Worm (Caenorhabditis elegans) whole organism, L1 larva: ENCODE measurements around the gene unc-78.

Source experiments
- C04F5.9 ChIP-seq: sonication (generic microtip); optimal IDR thresholded peaks from 2 replicates; lab custom pipeline; 2016; ENCODE audit warnings: missing genetic modification characterization, missing compliant biosample characterization
- C16A3.4 ChIP-seq: fragments of 150-350 bp; optimal IDR thresholded peaks from 2 replicates; lab custom pipeline; 2014; ENCODE audit warnings: missing biosample characterization, missing genetic modification characterization
- Y116A8C.19 ChIP-seq: sonication (generic microtip); optimal IDR thresholded peaks from 2 replicates; lab custom pipeline; 2016; ENCODE audit warnings: missing compliant biosample characterization, missing genetic modification characterization, borderline replicate concordance
- aly-2 ChIP-seq: fragments of 150-350 bp; optimal IDR thresholded peaks from 2 replicates; lab custom pipeline; 2014; ENCODE audit warnings: missing biosample characterization, missing genetic modification characterization
- ceh-8 ChIP-seq: fragments of 200-800 bp; sonication (Bioruptor generic); optimal IDR thresholded peaks from 2 replicates; lab custom pipeline; 2018; ENCODE audit warnings: mild to moderate bottlenecking, missing genetic modification characterization, moderate library complexity, missing compliant biosample characterization
- ceh-82 ChIP-seq, 3 experiments: fragments of 150-350 bp in 1 of 3; sonication (generic microtip) in 2 of 3; optimal IDR thresholded peaks; 2 replicates each; lab custom pipeline; 2014 to 2017; ENCODE audit warnings: missing biosample characterization in 3 of 3, missing genetic modification characterization in 3 of 3
- ceh-90 ChIP-seq: sonication (generic microtip); optimal IDR thresholded peaks from 2 replicates; lab custom pipeline; 2016; ENCODE audit warnings: missing genetic modification characterization, missing compliant biosample characterization
- dpl-1 ChIP-seq, 3 experiments: fragments of 150-350 bp in 2 of 3; sonication (generic microtip) in 1 of 3; optimal IDR thresholded peaks; 2 replicates each; lab custom pipeline; 2014 to 2017; ENCODE audit warnings: missing biosample characterization in 3 of 3, missing genetic modification characterization in 3 of 3, missing genetic modification reagents in 3 of 3
- egl-27 ChIP-seq, 2 experiments: fragments of 150-350 bp in 1 of 2; sonication (generic microtip); optimal IDR thresholded peaks; 3 replicates each; lab custom pipeline; 2017 to 2018; ENCODE audit warnings: missing biosample characterization in 2 of 2, missing genetic modification characterization in 2 of 2, missing genetic modification reagents in 2 of 2
- hlh-4 ChIP-seq: sonication (generic microtip); optimal IDR thresholded peaks from 2 replicates; lab custom pipeline; 2016; ENCODE audit warnings: mild to moderate bottlenecking, missing genetic modification characterization, missing compliant biosample characterization
- hpl-2 ChIP-seq: fragments of 150-350 bp; optimal IDR thresholded peaks from 2 replicates; lab custom pipeline; 2014; ENCODE audit warnings: missing biosample characterization, missing genetic modification reagents, missing genetic modification characterization
- irx-1 ChIP-seq: sonication (generic microtip); optimal IDR thresholded peaks from 2 replicates; lab custom pipeline; 2016; ENCODE audit warnings: missing genetic modification characterization, missing compliant biosample characterization
- isw-1 ChIP-seq: fragments of 200-800 bp; sonication (Bioruptor generic); IDR thresholded peaks from 2 replicates; pipeline ENCODE4 v1.3.6; 2022; ENCODE audit warnings: missing genetic modification characterization, missing compliant biosample characterization
- lin-13 ChIP-seq: fragments of 150-350 bp; optimal IDR thresholded peaks from 2 replicates; lab custom pipeline; 2014; ENCODE audit warnings: missing biosample characterization, missing genetic modification reagents, missing genetic modification characterization
- lin-14 ChIP-seq: fragments of 200-800 bp; sonication (Bioruptor generic); optimal IDR thresholded peaks from 2 replicates; lab custom pipeline; 2018; ENCODE audit warnings: mild to moderate bottlenecking, missing genetic modification characterization, moderate library complexity, missing compliant biosample characterization
- lin-35 ChIP-seq, 2 experiments: fragments of 150-350 bp; optimal IDR thresholded peaks; 2 replicates each; lab custom pipeline; 2014; ENCODE audit warnings: missing biosample characterization in 2 of 2, missing genetic modification characterization in 2 of 2, missing genetic modification reagents in 2 of 2
- lsy-2 ChIP-seq, 2 experiments: fragments of 150-350 bp; optimal IDR thresholded peaks; 2 replicates each; lab custom pipeline; 2014; ENCODE audit warnings: missing biosample characterization in 2 of 2, missing genetic modification characterization in 2 of 2
- mab-9 ChIP-seq: fragments of 200-800 bp; sonication (Bioruptor generic); IDR thresholded peaks from 2 replicates; pipeline ENCODE4 v1.3.6; 2022; ENCODE audit warnings: missing genetic modification reagents, missing genetic modification characterization, missing compliant biosample characterization
- mef-2 ChIP-seq: fragments of 150-350 bp; optimal IDR thresholded peaks from 2 replicates; lab custom pipeline; 2014; ENCODE audit warnings: missing biosample characterization, missing genetic modification characterization
- mep-1 ChIP-seq: fragments of 150-350 bp; optimal IDR thresholded peaks from 2 replicates; lab custom pipeline; 2014; ENCODE audit warnings: missing biosample characterization, missing genetic modification characterization
- nhr-12 ChIP-seq: sonication (generic microtip); optimal IDR thresholded peaks from 2 replicates; lab custom pipeline; 2017; ENCODE audit warnings: missing biosample characterization, missing genetic modification characterization
- nhr-19 ChIP-seq: fragments of 200-800 bp; sonication (Bioruptor generic); conservative IDR thresholded peaks from 2 replicates; pipeline ENCODE4 v1.3.6; 2022; ENCODE audit warnings: missing genetic modification characterization, missing compliant biosample characterization
- nhr-71 ChIP-seq: sonication (generic microtip); optimal IDR thresholded peaks from 2 replicates; lab custom pipeline; 2016; ENCODE audit warnings: mild to moderate bottlenecking, missing genetic modification characterization, moderate library complexity, missing compliant biosample characterization
- nhr-90 ChIP-seq: sonication (generic microtip); optimal IDR thresholded peaks from 2 replicates; lab custom pipeline; 2016; ENCODE audit warnings: mild to moderate bottlenecking, missing genetic modification characterization, missing compliant biosample characterization; ENCODE audit not compliant: poor library complexity
- pag-3 ChIP-seq: sonication (generic microtip); optimal IDR thresholded peaks from 2 replicates; lab custom pipeline; 2017; ENCODE audit warnings: missing genetic modification characterization, mild to moderate bottlenecking, missing compliant biosample characterization, antibody characterized with exemption, borderline replicate concordance; ENCODE audit not compliant: insufficient read depth
- rnt-1 ChIP-seq: sonication (generic microtip); optimal IDR thresholded peaks from 2 replicates; lab custom pipeline; 2016; ENCODE audit warnings: mild to moderate bottlenecking, missing genetic modification characterization, moderate library complexity, missing compliant biosample characterization
- tlp-1 ChIP-seq: fragments of 150-350 bp; optimal IDR thresholded peaks from 2 replicates; lab custom pipeline; 2014; ENCODE audit warnings: missing biosample characterization, missing genetic modification characterization
- unc-86 ChIP-seq: sonication (generic microtip); optimal IDR thresholded peaks from 2 replicates; lab custom pipeline; 2016; ENCODE audit warnings: missing genetic modification characterization, missing compliant biosample characterization
- vab-15 ChIP-seq: sonication (generic microtip); optimal IDR thresholded peaks from 2 replicates; lab custom pipeline; 2017; ENCODE audit warnings: missing genotype, mild to moderate bottlenecking, missing genetic modification characterization, missing compliant biosample characterization
- zag-1 ChIP-seq: fragments of 150-350 bp; optimal IDR thresholded peaks from 2 replicates; lab custom pipeline; 2014; ENCODE audit warnings: missing biosample characterization, missing genetic modification characterization
- ztf-11 ChIP-seq, 2 experiments: sonication (generic microtip); optimal IDR thresholded peaks; 2 replicates each; lab custom pipeline; 2016 to 2017; ENCODE audit warnings: missing genetic modification characterization in 2 of 2, missing biosample characterization in 1 of 2, missing compliant biosample characterization in 1 of 2

unc-78 gene

DNA sequence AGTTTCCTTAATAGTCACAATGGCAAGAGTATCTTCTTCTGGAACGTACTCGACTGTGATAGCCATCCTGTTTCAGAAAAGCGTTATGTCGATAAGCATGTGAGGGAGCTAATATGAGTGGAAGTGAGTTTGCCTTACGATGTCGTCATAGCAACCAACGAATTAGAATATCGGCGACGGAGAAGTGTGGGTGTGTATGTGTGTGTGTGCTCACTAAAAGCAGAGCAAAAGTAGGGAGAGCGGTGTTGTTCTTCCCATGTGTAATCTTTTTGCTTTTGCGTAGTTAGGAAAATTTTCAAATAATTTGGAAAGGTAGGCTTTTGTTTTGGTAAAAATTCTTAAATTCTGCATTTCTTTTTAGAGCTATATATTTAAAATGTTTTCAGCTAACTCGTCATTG, 39.7 kb upstream of the unc-78 start, which contains the start of gene ZK813.5:
Gene ZK813.5 (minus strand): TSS at position 101 of the 400 bp plus-strand sequence.
- TF ChIP-seq mef-2 (tag; lab: Kevin White, UChicago) (no peak), unc-86 (tag; lab: Kevin White, UChicago) (no peak), aly-2 (tag; lab: Kevin White, UChicago) (no peak), vab-15 (tag; lab: Kevin White, UChicago) (no peak), hpl-2 (GFP tag; lab: Kevin White, UChicago) (no peak), zag-1 (no peak), egl-27 (tag; optimal IDR thresholded peaks at IDR 0.05; lab: Kevin White, UChicago) (no peak), lsy-2 (tag; optimal IDR thresholded peaks at IDR 0.05; lab: Kevin White, UChicago) (no peak), lin-13 (no peak), mab-9 (GFP tag; lab: Robert Waterston, UW) (no peak), tlp-1 (no peak), hlh-4 (tag; lab: Kevin White, UChicago) (no peak)

DNA sequence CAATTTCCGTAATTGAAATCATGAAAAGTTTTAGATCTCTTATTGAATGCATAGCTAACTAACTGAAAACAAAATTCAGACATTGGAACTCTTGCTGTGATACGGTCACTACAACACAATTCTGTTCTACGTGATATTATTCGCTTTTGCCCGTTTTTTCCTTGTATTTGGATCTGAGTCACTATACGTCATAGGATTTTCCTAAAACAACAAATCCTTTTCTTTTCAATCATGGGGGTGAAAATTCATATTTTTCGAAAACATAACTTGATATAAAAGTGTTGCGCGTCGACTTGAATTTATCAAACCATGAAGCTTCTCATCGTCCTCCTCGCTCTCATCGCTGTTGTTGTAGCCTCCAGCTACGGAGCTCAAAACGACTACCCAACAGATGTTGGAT, 34.6 kb upstream of the unc-78 start, which contains the start of gene ZK813.1:
Gene ZK813.1 (plus strand): TSS at position 301 of the 400 bp plus-strand sequence.
- TF ChIP-seq C16A3.4 (tag; lab: Kevin White, UChicago) (no peak), lin-35 (GFP tag; optimal IDR thresholded peaks at IDR 0.05; lab: Kevin White, UChicago) (no peak), lin-14 (GFP tag; lab: Kevin White, UChicago) (no peak), ceh-82 (tag; optimal IDR thresholded peaks at IDR 0.05; lab: Kevin White, UChicago) (no peak), aly-2 (tag; lab: Kevin White, UChicago) (no peak), ceh-8 (GFP tag; lab: Kevin White, UChicago) (no peak), isw-1 (GFP tag; lab: Robert Waterston, UW) (no peak), C04F5.9 (tag; lab: Kevin White, UChicago) (no peak), nhr-90 (tag; lab: Kevin White, UChicago) (no peak), pag-3 (no peak), hlh-4 (tag; lab: Kevin White, UChicago) (no peak), ceh-90 (no peak), lin-13 (no peak), nhr-71 (no peak), nhr-19 (no peak)

DNA sequence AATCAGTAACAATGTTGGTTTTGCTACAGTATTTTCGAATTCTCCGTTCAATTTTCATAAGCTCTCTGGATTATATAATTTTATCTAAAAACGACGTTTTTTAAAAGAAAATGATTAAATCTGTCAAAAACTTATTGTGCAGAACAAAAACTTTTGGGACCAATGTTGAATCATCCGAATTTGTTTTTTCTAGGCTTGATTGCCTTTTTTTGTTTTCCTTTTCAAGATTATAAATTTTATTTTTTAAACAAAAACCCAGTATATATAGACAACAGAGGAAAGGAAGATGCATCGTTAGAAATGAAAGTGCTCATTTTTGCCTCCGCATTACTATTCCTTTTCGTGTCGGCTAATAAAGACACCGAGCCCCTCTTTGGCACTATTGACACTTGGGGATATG, 33.1 kb upstream of the unc-78 start, which contains the start of gene ZK813.7:
Gene ZK813.7 (plus strand): TSS at position 301 of the 400 bp plus-strand sequence.
- no peak for TF ChIP-seq nhr-71
- no peak for TF ChIP-seq dpl-1 (GFP tag; optimal IDR thresholded peaks at IDR 0.05; lab: Kevin White, UChicago)
- TF ChIP-seq mab-9 (GFP tag; lab: Robert Waterston, UW) = no peak
- TF ChIP-seq, all 84 proteins: peak for 0

DNA sequence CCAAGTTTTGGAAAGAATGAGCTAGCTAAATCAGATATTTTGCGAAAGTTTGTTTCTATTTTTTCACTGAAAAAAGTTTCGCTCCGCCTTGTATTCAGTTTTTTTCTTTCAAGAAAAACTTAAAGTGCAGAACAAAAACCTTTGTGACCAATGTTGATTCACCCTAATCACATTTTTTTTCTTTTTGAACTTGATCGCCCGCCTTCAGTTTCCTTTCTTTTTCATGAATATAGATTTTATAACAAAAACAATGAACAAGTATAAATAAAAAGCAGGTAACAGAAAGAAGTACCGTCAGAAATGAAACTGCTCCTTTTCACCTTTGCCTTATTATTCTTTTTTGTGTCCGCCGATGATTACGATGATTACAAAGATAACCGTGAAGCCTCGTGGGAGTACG, 32.1 kb upstream of the unc-78 start, which contains the start of gene ZK813.2:
Gene ZK813.2 (plus strand): TSS at position 301 of the 400 bp plus-strand sequence.
- TF ChIP-seq ztf-11 (tag; optimal IDR thresholded peaks at IDR 0.05; lab: Kevin White, UChicago) = no peak
- TF ChIP-seq Y116A8C.19 = no peak
- no peak for TF ChIP-seq mep-1 (tag; lab: Kevin White, UChicago)
- no peak for TF ChIP-seq irx-1 (tag; lab: Kevin White, UChicago)

DNA sequence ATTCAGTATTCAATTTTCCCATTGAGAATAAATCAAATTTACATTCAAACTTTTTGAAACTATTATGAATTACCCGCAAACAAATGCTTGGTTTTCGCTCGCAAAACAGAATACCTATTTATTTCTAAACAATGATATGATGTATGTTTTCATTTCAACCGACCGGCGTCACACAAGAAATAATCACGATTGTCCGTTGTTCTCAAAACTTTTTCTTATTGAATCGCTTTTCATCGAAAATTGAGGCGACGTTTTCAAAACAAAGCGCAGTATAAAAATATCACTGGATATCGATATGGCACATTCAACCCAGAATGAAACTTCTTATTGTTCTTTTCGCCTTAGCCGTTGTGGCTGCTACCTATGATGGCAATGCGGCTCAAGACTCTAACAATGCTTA, 30.1 kb upstream of the unc-78 start, which contains the start of gene ZK813.3:
Gene ZK813.3 (plus strand): TSS at position 301 of the 400 bp plus-strand sequence.
- no peak for TF ChIP-seq nhr-90 (tag; lab: Kevin White, UChicago)
- TF ChIP-seq mab-9 (GFP tag; lab: Robert Waterston, UW) = no peak
- no peak for TF ChIP-seq nhr-12 (tag; lab: Kevin White, UChicago)
- TF ChIP-seq nhr-71 = no peak

DNA sequence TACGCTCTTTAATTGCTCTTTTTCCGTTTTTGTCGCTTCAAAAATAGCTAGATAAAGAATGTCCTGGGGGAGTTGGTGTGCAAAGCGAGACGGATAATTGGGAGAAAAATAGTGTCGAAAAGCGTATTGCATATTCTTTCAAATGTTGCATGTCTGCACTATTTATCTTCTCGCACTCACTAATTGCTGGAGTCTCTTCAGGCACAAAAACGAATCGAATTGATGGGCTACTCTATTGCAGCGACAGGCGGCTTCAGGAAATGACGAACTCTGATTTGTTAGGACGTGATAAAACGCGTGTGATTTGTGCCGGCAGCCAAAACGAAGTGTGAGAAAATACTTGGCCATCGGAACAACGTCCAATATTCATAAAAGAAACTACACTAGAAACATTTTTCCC, 28.9 kb upstream of the unc-78 start:
- TF ChIP-seq rnt-1 (tag; lab: Kevin White, UChicago) (peak; percentile 65), zag-1 (no peak)
- TF ChIP-seq, all 84 proteins: peak for 1
